Worm (Caenorhabditis elegans) whole organism, L4 larva: ENCODE results near the gene exos-1.

Experiments
- D1046.2 ChIP-seq: fragments of 200-800 bp; sonication (Bioruptor generic); IDR thresholded peaks from 2 replicates; pipeline ENCODE4 v1.3.6; 2022; ENCODE audit warnings: missing genetic modification characterization, missing compliant biosample characterization
- F26F4.8 ChIP-seq: fragments of 200-800 bp; sonication (Bioruptor generic); conservative IDR thresholded peaks from 2 replicates; pipeline ENCODE4 v1.3.6; 2022; ENCODE audit warnings: missing genetic modification characterization, missing compliant biosample characterization
- R02D3.7 ChIP-seq: fragments of 150-350 bp; sonication (generic microtip); optimal IDR thresholded peaks from 3 replicates; lab custom pipeline; 2014; ENCODE audit warnings: missing biosample characterization, missing genetic modification characterization
- T20F7.1 ChIP-seq: fragments of 200-800 bp; sonication (Bioruptor generic); optimal IDR thresholded peaks from 2 replicates; lab custom pipeline; 2018; ENCODE audit warnings: mild to moderate bottlenecking, missing genetic modification characterization, missing compliant biosample characterization
- Y105C5A.15 ChIP-seq: fragments of 200-800 bp; sonication (Bioruptor generic); IDR thresholded peaks from 2 replicates; pipeline ENCODE4 v1.3.6; 2022; ENCODE audit warnings: missing genetic modification characterization, missing compliant biosample characterization
- Y75B8A.6 ChIP-seq: fragments of 200-800 bp; sonication (Bioruptor generic); IDR thresholded peaks from 2 replicates; pipeline ENCODE4 v1.3.6; 2022; ENCODE audit warnings: missing genetic modification reagents, missing genetic modification characterization, missing compliant biosample characterization
- aha-1 ChIP-seq: fragments of 150-350 bp; peaks from one replicate; lab custom pipeline; 2014; ENCODE audit warnings: missing biosample characterization, missing genetic modification characterization
- ama-1 ChIP-seq: fragments of 150-350 bp; optimal IDR thresholded peaks from 2 replicates; lab custom pipeline; 2014; ENCODE audit warnings: inconsistent platforms, mixed read lengths
- ceh-20 ChIP-seq: fragments of 200-800 bp; sonication (Bioruptor generic); IDR thresholded peaks from 2 replicates; pipeline ENCODE4 v1.3.6; 2022; ENCODE audit warnings: missing genetic modification reagents, missing genetic modification characterization, missing compliant biosample characterization
- ceh-28 ChIP-seq: fragments of 150-350 bp; optimal IDR thresholded peaks from 2 replicates; lab custom pipeline; 2014; ENCODE audit warnings: missing biosample characterization, missing genetic modification reagents, missing genetic modification characterization
- ceh-32 ChIP-seq: sonication (generic microtip); optimal IDR thresholded peaks from 2 replicates; lab custom pipeline; 2016; ENCODE audit warnings: mild to moderate bottlenecking, missing genetic modification characterization, missing compliant biosample characterization; ENCODE audit not compliant: poor library complexity
- ceh-62 ChIP-seq: sonication (generic microtip); optimal IDR thresholded peaks from 2 replicates; lab custom pipeline; 2017; ENCODE audit warnings: missing biosample characterization, missing genetic modification characterization
- ceh-82 ChIP-seq: sonication (generic microtip); optimal IDR thresholded peaks from 2 replicates; lab custom pipeline; 2017; ENCODE audit warnings: missing biosample characterization, missing genetic modification characterization
- cey-2 ChIP-seq: sonication (generic microtip); optimal IDR thresholded peaks from 3 replicates; lab custom pipeline; 2017; ENCODE audit warnings: missing genetic modification characterization, mild to moderate bottlenecking, missing compliant biosample characterization, antibody characterized with exemption, borderline replicate concordance; ENCODE audit not compliant: insufficient read depth
- ctbp-1 ChIP-seq: fragments of 200-800 bp; sonication (Bioruptor generic); IDR thresholded peaks from 2 replicates; pipeline ENCODE4 v1.3.6; 2022; ENCODE audit warnings: missing genetic modification reagents, missing genetic modification characterization, missing compliant biosample characterization
- daf-19 ChIP-seq: fragments of 200-800 bp; sonication (Bioruptor generic); conservative IDR thresholded peaks from 2 replicates; pipeline ENCODE4 v1.3.6; 2022; ENCODE audit warnings: missing genetic modification characterization, missing compliant biosample characterization
- daf-8 ChIP-seq: fragments of 200-800 bp; sonication (Bioruptor generic); IDR thresholded peaks from 2 replicates; pipeline ENCODE4 v1.3.6; 2022; ENCODE audit warnings: missing genetic modification characterization, missing compliant biosample characterization
- dmd-6 ChIP-seq: fragments of 200-800 bp; sonication (Bioruptor generic); IDR thresholded peaks from 2 replicates; pipeline ENCODE4 v1.3.6; 2022; ENCODE audit warnings: missing genetic modification reagents, missing genetic modification characterization, missing compliant biosample characterization
- dmd-9 ChIP-seq: fragments of 200-800 bp; sonication (Bioruptor generic); IDR thresholded peaks from 2 replicates; pipeline ENCODE4 v1.3.6; 2022; ENCODE audit warnings: missing genetic modification reagents, missing genetic modification characterization, missing compliant biosample characterization
- dpl-1 ChIP-seq: fragments of 150-350 bp; optimal IDR thresholded peaks from 2 replicates; lab custom pipeline; 2014; ENCODE audit warnings: missing biosample characterization, missing genetic modification reagents, missing genetic modification characterization
- egl-27 ChIP-seq: sonication (generic microtip); optimal IDR thresholded peaks from 3 replicates; lab custom pipeline; 2017; ENCODE audit warnings: missing biosample characterization, missing genetic modification reagents, missing genetic modification characterization
- fos-1 ChIP-seq: fragments of 150-350 bp; optimal IDR thresholded peaks from 2 replicates; lab custom pipeline; 2014; ENCODE audit warnings: missing biosample characterization, missing genetic modification characterization
- hlh-11 ChIP-seq: fragments of 200-800 bp; sonication (Bioruptor generic); optimal IDR thresholded peaks from 2 replicates; lab custom pipeline; 2018; ENCODE audit warnings: mild to moderate bottlenecking, missing genetic modification characterization, missing compliant biosample characterization
- hlh-30 ChIP-seq: sonication (generic microtip); optimal IDR thresholded peaks from 2 replicates; lab custom pipeline; 2017; ENCODE audit warnings: antibody characterized with exemption, mild to moderate bottlenecking, missing genetic modification characterization, missing compliant biosample characterization; ENCODE audit not compliant: insufficient read depth
- lim-7 ChIP-seq: fragments of 200-800 bp; sonication (Bioruptor generic); IDR thresholded peaks from 2 replicates; pipeline ENCODE4 v1.3.6; 2022; ENCODE audit warnings: missing genetic modification characterization, missing compliant biosample characterization
- lin-13 ChIP-seq: fragments of 150-350 bp; optimal IDR thresholded peaks from 2 replicates; lab custom pipeline; 2014; ENCODE audit warnings: missing biosample characterization, missing genetic modification reagents, missing genetic modification characterization
- lin-15B ChIP-seq: fragments of 150-350 bp; sonication (generic microtip); optimal IDR thresholded peaks from 3 replicates; lab custom pipeline; 2014; ENCODE audit warnings: missing biosample characterization, missing genetic modification characterization
- lin-29 ChIP-seq: fragments of 200-800 bp; sonication (Bioruptor generic); IDR thresholded peaks from 2 replicates; pipeline ENCODE4 v1.3.6; 2022; ENCODE audit warnings: missing genetic modification reagents, missing genetic modification characterization, missing compliant biosample characterization
- lin-38 ChIP-seq: fragments of 200-800 bp; sonication (Bioruptor generic); IDR thresholded peaks from 2 replicates; pipeline ENCODE4 v1.3.6; 2022; ENCODE audit warnings: missing genetic modification reagents, missing genetic modification characterization, missing compliant biosample characterization
- lin-39 ChIP-seq: fragments of 150-350 bp; optimal IDR thresholded peaks from 2 replicates; lab custom pipeline; 2014; ENCODE audit warnings: missing biosample characterization, missing genetic modification reagents, missing genetic modification characterization
- lir-3 ChIP-seq: sonication (generic microtip); optimal IDR thresholded peaks from 2 replicates; lab custom pipeline; 2016; ENCODE audit warnings: mild to moderate bottlenecking, missing genetic modification characterization, missing compliant biosample characterization
- madf-9 ChIP-seq: fragments of 200-800 bp; sonication (Bioruptor generic); conservative IDR thresholded peaks from 2 replicates; pipeline ENCODE4 v1.3.6; 2022; ENCODE audit warnings: missing genetic modification reagents, missing genetic modification characterization, missing compliant biosample characterization
- mep-1 ChIP-seq: fragments of 150-350 bp; sonication (generic microtip); optimal IDR thresholded peaks from 3 replicates; lab custom pipeline; 2014; ENCODE audit warnings: missing biosample characterization, missing genetic modification characterization
- mes-2 ChIP-seq: sonication (generic microtip); optimal IDR thresholded peaks from 2 replicates; lab custom pipeline; 2016; ENCODE audit warnings: missing genotype, mild to moderate bottlenecking, missing genetic modification characterization, missing compliant biosample characterization; ENCODE audit not compliant: poor library complexity, severe bottlenecking
- nhr-10 ChIP-seq: fragments of 150-350 bp; optimal IDR thresholded peaks from 2 replicates; lab custom pipeline; 2014; ENCODE audit warnings: missing biosample characterization, missing genetic modification characterization
- nhr-25 ChIP-seq: sonication (generic microtip); optimal IDR thresholded peaks from 2 replicates; lab custom pipeline; 2017; ENCODE audit warnings: missing genetic modification characterization, mild to moderate bottlenecking, missing compliant biosample characterization, antibody characterized with exemption, moderate library complexity, borderline replicate concordance; ENCODE audit not compliant: insufficient read depth
- nhr-28 ChIP-seq: fragments of 150-350 bp; optimal IDR thresholded peaks from 2 replicates; lab custom pipeline; 2014; ENCODE audit warnings: missing biosample characterization, missing genetic modification characterization
- nhr-6 ChIP-seq: fragments of 150-350 bp; optimal IDR thresholded peaks from 2 replicates; lab custom pipeline; 2014; ENCODE audit warnings: missing biosample characterization, missing genetic modification characterization
- nhr-76 ChIP-seq: fragments of 150-350 bp; optimal IDR thresholded peaks from 2 replicates; lab custom pipeline; 2014; ENCODE audit warnings: missing biosample characterization, missing genetic modification characterization
- pha-4 ChIP-seq, 2 experiments: fragments of 150-350 bp in 1 of 2; fragments of 200-800 bp in 1 of 2; sonication (Bioruptor generic) in 1 of 2; IDR thresholded peaks in 1 of 2; optimal IDR thresholded peaks in 1 of 2; 2 replicates each; pipeline versions ENCODE4 v1.3.6 to Lab custom; 2014 to 2022; ENCODE audit warnings: missing genetic modification characterization in 2 of 2, missing genetic modification reagents in 2 of 2, missing biosample characterization in 1 of 2, missing compliant biosample characterization in 1 of 2
- saeg-2 ChIP-seq: fragments of 200-800 bp; sonication (Bioruptor generic); IDR thresholded peaks from 2 replicates; pipeline ENCODE4 v1.3.6; 2022; ENCODE audit warnings: missing genetic modification reagents, missing genetic modification characterization, missing compliant biosample characterization
- snpc-4 ChIP-seq: fragments of 150-350 bp; optimal IDR thresholded peaks from 2 replicates; lab custom pipeline; 2014; ENCODE audit warnings: missing biosample characterization, missing genetic modification characterization
- spr-1 ChIP-seq: sonication (generic microtip); optimal IDR thresholded peaks from 2 replicates; lab custom pipeline; 2016; ENCODE audit warnings: mild to moderate bottlenecking, missing genetic modification characterization, missing compliant biosample characterization
- spr-3 ChIP-seq: fragments of 200-800 bp; sonication (Bioruptor generic); optimal IDR thresholded peaks from 2 replicates; lab custom pipeline; 2018; ENCODE audit warnings: mild to moderate bottlenecking, missing genetic modification characterization, missing compliant biosample characterization
- tra-1 ChIP-seq: fragments of 200-800 bp; sonication (Bioruptor generic); IDR thresholded peaks from 2 replicates; pipeline ENCODE4 v1.3.6; 2022; ENCODE audit warnings: missing genetic modification reagents, missing genetic modification characterization, missing compliant biosample characterization
- vab-7 ChIP-seq: fragments of 200-800 bp; sonication (Bioruptor generic); IDR thresholded peaks from 2 replicates; pipeline ENCODE4 v1.3.6; 2022; ENCODE audit warnings: missing genetic modification reagents, missing genetic modification characterization, missing compliant biosample characterization
- zag-1 ChIP-seq: fragments of 150-350 bp; optimal IDR thresholded peaks from 2 replicates; lab custom pipeline; 2014; ENCODE audit warnings: missing biosample characterization, missing genetic modification characterization
- zfp-2 ChIP-seq: sonication (generic microtip); optimal IDR thresholded peaks from 2 replicates; lab custom pipeline; 2016; ENCODE audit warnings: mild to moderate bottlenecking, missing genetic modification characterization, missing compliant biosample characterization
- zfp-3 ChIP-seq: fragments of 200-800 bp; sonication (Bioruptor generic); conservative IDR thresholded peaks from 2 replicates; pipeline ENCODE4 v1.3.6; 2022; ENCODE audit warnings: missing genetic modification reagents, missing genetic modification characterization, missing compliant biosample characterization
- zip-11 ChIP-seq: fragments of 200-800 bp; sonication (Bioruptor generic); IDR thresholded peaks from 2 replicates; pipeline ENCODE4 v1.3.6; 2022; ENCODE audit warnings: missing genetic modification characterization, missing compliant biosample characterization
- zip-2 ChIP-seq: fragments of 150-350 bp; optimal IDR thresholded peaks from 2 replicates; lab custom pipeline; 2014; ENCODE audit warnings: missing biosample characterization, missing genetic modification characterization
- ztf-11 ChIP-seq: fragments of 150-350 bp; optimal IDR thresholded peaks from 2 replicates; lab custom pipeline; 2014; ENCODE audit warnings: missing biosample characterization, missing genetic modification characterization

Gene exos-1

DNA sequence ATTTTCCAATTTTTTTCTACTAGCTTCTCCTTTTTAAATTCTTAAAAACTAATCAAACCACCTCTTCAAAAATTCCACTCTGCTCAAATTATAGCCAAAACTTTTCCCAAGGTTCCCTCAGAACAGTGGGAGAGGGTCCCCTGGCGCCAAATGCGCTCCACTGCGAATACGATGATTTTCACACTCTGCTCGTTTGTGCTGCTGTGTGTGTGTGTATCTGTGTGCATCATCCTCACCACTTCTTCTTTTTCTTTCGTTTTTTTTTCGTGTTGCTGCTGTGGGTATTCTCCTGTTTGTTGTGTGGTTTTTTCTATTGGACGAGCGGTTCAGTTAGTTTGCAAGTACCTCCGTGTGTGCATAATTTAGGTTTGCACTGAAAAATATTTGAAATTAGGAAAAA is 30.4 kb downstream of the exos-1 start (continued):
- no peak for TF ChIP-seq ctbp-1 (GFP tag; lab: Robert Waterston, UW)
- no peak for TF ChIP-seq lin-29 (GFP tag; lab: Robert Waterston, UW)
- no peak for TF ChIP-seq lir-3 (tag; lab: Kevin White, UChicago)
- TF ChIP-seq zfp-3 (GFP tag; lab: Robert Waterston, UW) = no peak
- no peak for TF ChIP-seq spr-3
- TF ChIP-seq zag-1 (tag; lab: Kevin White, UChicago) = no peak
- no peak for TF ChIP-seq lin-15B (tag; lab: Kevin White, UChicago)
- peak; percentile 53 for TF ChIP-seq mes-2 (tag; lab: Kevin White, UChicago)
- no peak for TF ChIP-seq ceh-62
- no peak for TF ChIP-seq nhr-25 (tag; lab: Kevin White, UChicago)
- TF ChIP-seq snpc-4 (tag; lab: Kevin White, UChicago) = no peak
- no peak for TF ChIP-seq D1046.2 (GFP tag; lab: Robert Waterston, UW)
- TF ChIP-seq daf-8 (GFP tag; lab: Robert Waterston, UW) = no peak
- TF ChIP-seq lin-39 (tag; lab: Kevin White, UChicago) = no peak
- TF ChIP-seq vab-7 (GFP tag; lab: Robert Waterston, UW) = no peak
- no peak for TF ChIP-seq zfp-2 (tag; lab: Kevin White, UChicago)
- peak; percentile 45 for TF ChIP-seq mep-1 (tag; lab: Kevin White, UChicago)
- no peak for TF ChIP-seq lin-13 (GFP tag; lab: Kevin White, UChicago)
- no peak for TF ChIP-seq R02D3.7 (tag; lab: Kevin White, UChicago)
- no peak for TF ChIP-seq F26F4.8 (GFP tag; lab: Robert Waterston, UW)
- TF ChIP-seq daf-19 = no peak
- no peak for TF ChIP-seq zip-2
- TF ChIP-seq cey-2 (tag; lab: Kevin White, UChicago) = no peak
- no peak for TF ChIP-seq ceh-28 (tag; lab: Kevin White, UChicago)
- no peak for TF ChIP-seq nhr-6 (tag; lab: Kevin White, UChicago)
- TF ChIP-seq egl-27 (tag; lab: Kevin White, UChicago) = no peak
- no peak for TF ChIP-seq dpl-1 (GFP tag; lab: Kevin White, UChicago)
- peak; percentile 60 for TF ChIP-seq lin-38
- TF ChIP-seq fos-1 = no peak
- no peak for TF ChIP-seq zip-11 (GFP tag; lab: Robert Waterston, UW)
- no peak for TF ChIP-seq dmd-9 (GFP tag; lab: Robert Waterston, UW)
- no peak for TF ChIP-seq nhr-10 (tag; lab: Kevin White, UChicago)
- TF ChIP-seq Y75B8A.6 (GFP tag; lab: Robert Waterston, UW) = no peak
- TF ChIP-seq saeg-2 (GFP tag; lab: Robert Waterston, UW) = no peak
- TF ChIP-seq Y105C5A.15 = no peak
- no peak for TF ChIP-seq ama-1 (lab: Kevin White, UChicago)
- TF ChIP-seq ceh-20 = no peak
- TF ChIP-seq lim-7 (GFP tag; lab: Robert Waterston, UW) = no peak
- TF ChIP-seq pha-4 (GFP tag; IDR thresholded peaks at IDR 0.05; lab: Robert Waterston, UW) = no peak
- no peak for TF ChIP-seq pha-4 (tag; optimal IDR thresholded peaks at IDR 0.05; lab: Kevin White, UChicago)
- TF ChIP-seq aha-1 (tag; lab: Kevin White, UChicago) = peak; percentile 99
- TF ChIP-seq spr-1 (tag; lab: Kevin White, UChicago) = no peak
- TF ChIP-seq nhr-76 = no peak
- no peak for TF ChIP-seq ztf-11 (tag; lab: Kevin White, UChicago)
- TF ChIP-seq ceh-82 (tag; lab: Kevin White, UChicago) = no peak
- TF ChIP-seq nhr-28 (tag; lab: Kevin White, UChicago) = no peak
- TF ChIP-seq hlh-30 (tag; lab: Kevin White, UChicago) = peak; percentile 25
- no peak for TF ChIP-seq tra-1
- TF ChIP-seq dmd-6 = peak; percentile 21; the same call in 1 of the 2 replicates
- TF ChIP-seq T20F7.1 (GFP tag; lab: Kevin White, UChicago) = no peak
- no peak for TF ChIP-seq hlh-11 (tag; lab: Kevin White, UChicago)
- TF ChIP-seq madf-9 = no peak
- no peak for TF ChIP-seq ceh-32 (tag; lab: Kevin White, UChicago)
